Fruit fly (Drosophila melanogaster) whole organism, adult: ENCODE results near the gene eIF2gamma.

Source experiments
- CG11617 ChIP-seq: fragments of 200-800 bp; sonication (Bioruptor generic); optimal IDR thresholded peaks from 2 replicates; lab custom pipeline; 2017; ENCODE audit warnings: mild to moderate bottlenecking, missing biosample characterization, missing genetic modification reagents, missing genetic modification characterization
- CG14711 ChIP-seq: fragments of 200-800 bp; sonication (Bioruptor generic); optimal IDR thresholded peaks from 2 replicates; lab custom pipeline; 2018; ENCODE audit warnings: missing biosample characterization, mild to moderate bottlenecking, missing genetic modification characterization, moderate library complexity
- CG1620 ChIP-seq: fragments of 200-800 bp; sonication (Bioruptor generic); optimal IDR thresholded peaks from 2 replicates; lab custom pipeline; 2016; ENCODE audit warnings: missing biosample characterization, missing genetic modification characterization
- CG33017 ChIP-seq: fragments of 200-800 bp; sonication (Bioruptor generic); optimal IDR thresholded peaks from 2 replicates; lab custom pipeline; 2018; ENCODE audit warnings: missing biosample characterization, mild to moderate bottlenecking, missing genetic modification characterization, moderate library complexity
- CG5204 ChIP-seq: fragments of 200-800 bp; sonication (Bioruptor generic); optimal IDR thresholded peaks from 2 replicates; lab custom pipeline; 2016; ENCODE audit warnings: missing biosample characterization, missing genetic modification characterization
- CG7045 ChIP-seq: fragments of 200-800 bp; sonication (Bioruptor generic); optimal IDR thresholded peaks from 2 replicates; lab custom pipeline; 2017; ENCODE audit warnings: missing biosample characterization, mild to moderate bottlenecking, missing genetic modification characterization
- CG7101 ChIP-seq: fragments of 200-800 bp; sonication (Bioruptor generic); optimal IDR thresholded peaks from 2 replicates; lab custom pipeline; 2018; ENCODE audit warnings: missing biosample characterization, mild to moderate bottlenecking, missing genetic modification characterization, moderate library complexity
- Clk ChIP-seq: fragments of 200-800 bp; sonication (Bioruptor generic); optimal IDR thresholded peaks from 2 replicates; lab custom pipeline; 2017; ENCODE audit warnings: missing biosample characterization, missing genetic modification characterization
- Crg-1 ChIP-seq: fragments of 200-800 bp; sonication (Bioruptor generic); optimal IDR thresholded peaks from 2 replicates; lab custom pipeline; 2016; ENCODE audit warnings: missing biosample characterization, missing genetic modification characterization
- Mnt ChIP-seq: fragments of 200-800 bp; sonication (Bioruptor generic); optimal IDR thresholded peaks from 2 replicates; lab custom pipeline; 2016; ENCODE audit warnings: missing biosample characterization, mild to moderate bottlenecking, missing genetic modification characterization
- bab1 ChIP-seq: fragments of 200-800 bp; sonication (Bioruptor generic); optimal IDR thresholded peaks from 3 replicates; lab custom pipeline; 2019; ENCODE audit warnings: missing biosample characterization, mild to moderate bottlenecking, missing genetic modification characterization, moderate library complexity
- cnc ChIP-seq, 2 experiments: fragments of >200 bp; optimal IDR thresholded peaks; 2 replicates each; lab custom pipeline; 2017
- kay ChIP-seq: fragments of 200-800 bp; sonication (Bioruptor generic); peaks from one replicate; lab custom pipeline; 2016; ENCODE audit warnings: missing biosample characterization, missing genetic modification characterization, borderline replicate concordance
- toe ChIP-seq: fragments of 200-800 bp; sonication (Bioruptor generic); optimal IDR thresholded peaks from 2 replicates; lab custom pipeline; 2016; ENCODE audit warnings: missing biosample characterization, missing genetic modification characterization

DNA sequence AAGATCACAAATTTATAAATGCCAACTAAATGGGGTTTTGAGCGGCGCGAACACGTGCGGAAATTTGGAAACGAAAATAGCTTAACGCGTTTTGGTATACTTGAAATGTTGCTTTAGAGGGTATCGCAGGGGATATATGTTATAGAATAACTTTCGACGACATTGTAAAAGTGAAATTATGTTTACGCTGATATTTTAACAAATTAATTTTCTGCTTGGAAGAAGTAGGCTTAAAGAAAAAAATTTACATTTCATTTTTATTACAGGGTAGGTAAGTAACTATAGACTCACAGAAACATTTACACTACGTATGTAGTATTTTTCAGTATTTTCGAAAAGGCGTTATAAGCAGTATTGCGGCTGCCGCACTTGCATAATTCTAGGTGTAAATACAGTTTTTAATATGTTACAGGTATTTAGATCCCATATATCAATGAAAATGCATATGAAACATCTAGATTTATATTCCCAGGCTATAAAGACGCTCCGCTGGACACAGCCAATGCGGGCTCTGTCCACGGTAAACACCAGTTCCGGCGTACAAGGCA, 33.9 kb downstream of the eIF2gamma start, which contains the start of the genes Art3 and mRpS10:
- TF ChIP-seq Crg-1 (GFP tag; lab: Kevin White, UChicago) (peak; percentile 99), cnc (optimal IDR thresholded peaks at IDR 0.05; lab: Kevin White, UChicago) (no peak), CG1620 (GFP tag; lab: Kevin White, UChicago) (peak; percentile 99), bab1 (GFP tag; lab: Kevin White, UChicago) (peak; percentile 100), CG7045 (GFP tag; lab: Kevin White, UChicago) (peak; percentile 100), kay (GFP tag; lab: Kevin White, UChicago) (no peak), CG33017 (tag; lab: Kevin White, UChicago) (peak; percentile 100), Mnt (GFP tag; lab: Kevin White, UChicago) (peak; percentile 99), toe (GFP tag; lab: Kevin White, UChicago) (peak; percentile 100), CG5204 (peak; percentile 100), Clk (GFP tag; lab: Kevin White, UChicago) (peak; percentile 99), CG7101 (tag; lab: Kevin White, UChicago) (peak; percentile 100), CG14711 (tag; lab: Kevin White, UChicago) (peak; percentile 99), CG11617 (GFP tag; lab: Kevin White, UChicago) (peak; percentile 99)
